Fruit fly (Drosophila melanogaster) whole organism, embryonic: ENCODE results near the gene CG31897.

Source experiments
- Awh ChIP-seq: fragments of 200-800 bp; sonication (Bioruptor generic); IDR thresholded peaks from 2 replicates; pipeline ENCODE4, ENCODE4 v1.3.6; 2022; ENCODE audit warnings: missing biosample characterization, missing genetic modification characterization
- CG10979 ChIP-seq: fragments of 200-800 bp; sonication (Bioruptor generic); optimal IDR thresholded peaks from 2 replicates; lab custom pipeline; 2018; ENCODE audit warnings: missing biosample characterization, mild to moderate bottlenecking, missing genetic modification characterization, moderate library complexity
- CG14014 ChIP-seq: fragments of 200-800 bp; sonication (Bioruptor generic); IDR thresholded peaks from 2 replicates; pipeline ENCODE4 v1.3.6; 2022; ENCODE audit warnings: missing biosample characterization, missing genetic modification characterization
- CG14860 ChIP-seq: fragments of 200-800 bp; sonication (Bioruptor generic); IDR thresholded peaks from 3 replicates; pipeline ENCODE4 v1.3.6; 2022; ENCODE audit warnings: missing biosample characterization, missing genetic modification characterization; ENCODE audit not compliant: partially characterized antibody
- CG15011 ChIP-seq: fragments of 200-800 bp; sonication (Bioruptor generic); optimal IDR thresholded peaks from 3 replicates; lab custom pipeline; 2018; ENCODE audit warnings: missing biosample characterization, mild to moderate bottlenecking, missing genetic modification characterization
- CG1603 ChIP-seq: fragments of 200-800 bp; sonication (Bioruptor generic); optimal IDR thresholded peaks from 2 replicates; lab custom pipeline; 2019; ENCODE audit warnings: missing biosample characterization, mild to moderate bottlenecking, missing genetic modification characterization, moderate library complexity
- CG1647 ChIP-seq: fragments of 200-800 bp; sonication (Bioruptor generic); optimal IDR thresholded peaks from 3 replicates; lab custom pipeline; 2016; ENCODE audit warnings: missing biosample characterization, missing genetic modification characterization
- CG17829 ChIP-seq: fragments of 200-800 bp; optimal IDR thresholded peaks from 2 replicates; lab custom pipeline; 2019; ENCODE audit warnings: missing biosample characterization, mild to moderate bottlenecking, missing genetic modification characterization, moderate library complexity
- CG2712 ChIP-seq: fragments of 200-800 bp; optimal IDR thresholded peaks from 3 replicates; lab custom pipeline; 2019; ENCODE audit warnings: missing biosample characterization, mild to moderate bottlenecking, missing genetic modification characterization, moderate library complexity
- CG33557 ChIP-seq: fragments of 200-800 bp; sonication (Bioruptor generic); optimal IDR thresholded peaks from 2 replicates; lab custom pipeline; 2019; ENCODE audit warnings: missing biosample characterization, mild to moderate bottlenecking, missing genetic modification characterization, moderate library complexity
- CG4820 ChIP-seq: fragments of 200-800 bp; sonication (Bioruptor generic); optimal IDR thresholded peaks from 3 replicates; lab custom pipeline; 2016; ENCODE audit warnings: missing biosample characterization, missing genetic modification characterization
- CG5245 ChIP-seq: fragments of 200-800 bp; sonication (Bioruptor generic); optimal IDR thresholded peaks from 3 replicates; lab custom pipeline; 2016; ENCODE audit warnings: missing biosample characterization, missing genetic modification characterization
- CG6791 ChIP-seq: fragments of 200-800 bp; sonication (Bioruptor generic); IDR thresholded peaks from 3 replicates; pipeline ENCODE4 v1.3.6; 2022; ENCODE audit warnings: missing biosample characterization, missing genetic modification characterization; ENCODE audit not compliant: partially characterized antibody
- CG7271 ChIP-seq: fragments of 200-800 bp; sonication (Bioruptor generic); optimal IDR thresholded peaks from 2 replicates; lab custom pipeline; 2018; ENCODE audit warnings: missing biosample characterization, mild to moderate bottlenecking, missing genetic modification characterization, moderate library complexity
- CG7786 ChIP-seq: fragments of 200-800 bp; sonication (Bioruptor generic); optimal IDR thresholded peaks from 2 replicates; lab custom pipeline; 2016; ENCODE audit warnings: missing biosample characterization, missing genetic modification characterization
- CG8281 ChIP-seq: fragments of 200-800 bp; sonication (Bioruptor generic); optimal IDR thresholded peaks from 2 replicates; lab custom pipeline; 2018; ENCODE audit warnings: missing biosample characterization, mild to moderate bottlenecking, missing genetic modification characterization, moderate library complexity
- CG8388 ChIP-seq: fragments of 200-800 bp; sonication (Bioruptor generic); optimal IDR thresholded peaks from 2 replicates; lab custom pipeline; 2019; ENCODE audit warnings: missing biosample characterization, mild to moderate bottlenecking, missing genetic modification characterization, moderate library complexity
- CG9609 ChIP-seq: fragments of 200-800 bp; sonication (Bioruptor generic); optimal IDR thresholded peaks from 3 replicates; lab custom pipeline; 2016; ENCODE audit warnings: missing biosample characterization, missing genetic modification characterization
- Dek ChIP-seq: fragments of 200-800 bp; sonication (Bioruptor generic); optimal IDR thresholded peaks from 3 replicates; lab custom pipeline; 2019; ENCODE audit warnings: missing biosample characterization, mild to moderate bottlenecking, missing genetic modification characterization, moderate library complexity
- Gsc ChIP-seq: fragments of 200-800 bp; sonication (Bioruptor generic); IDR thresholded peaks from 2 replicates; pipeline ENCODE4 v1.3.6; 2022; ENCODE audit warnings: missing biosample characterization, missing genetic modification characterization
- Nf-YB ChIP-seq: fragments of 200-800 bp; sonication (Bioruptor generic); optimal IDR thresholded peaks from 3 replicates; lab custom pipeline; 2019; ENCODE audit warnings: missing biosample characterization, mild to moderate bottlenecking, missing genetic modification characterization, moderate library complexity
- Nf-YC ChIP-seq: fragments of 200-800 bp; optimal IDR thresholded peaks from 3 replicates; lab custom pipeline; 2019; ENCODE audit warnings: missing biosample characterization, mild to moderate bottlenecking, missing genetic modification characterization, moderate library complexity
- Poxn ChIP-seq: fragments of 200-800 bp; sonication (Bioruptor generic); IDR thresholded peaks from 2 replicates; pipeline ENCODE4 v1.3.6; 2022; ENCODE audit warnings: missing biosample characterization, missing genetic modification characterization
- Sry-β ChIP-seq: fragments of 200-800 bp; sonication (Bioruptor generic); optimal IDR thresholded peaks from 2 replicates; lab custom pipeline; 2018; ENCODE audit warnings: missing biosample characterization, mild to moderate bottlenecking, missing genetic modification characterization, moderate library complexity
- Stat92E ChIP-seq, 3 experiments: fragments of >200 bp in 2 of 3; fragments of 200-800 bp in 1 of 3; sonication (Bioruptor generic) in 1 of 3; optimal IDR thresholded peaks; 2 replicates each; lab custom pipeline; 2017 to 2019; ENCODE audit warnings: missing biosample characterization in 3 of 3, missing genetic modification characterization in 3 of 3, mild to moderate bottlenecking in 1 of 3, moderate library complexity in 1 of 3
- ash1 ChIP-seq: fragments of 200-800 bp; sonication (Bioruptor generic); optimal IDR thresholded peaks from 2 replicates; lab custom pipeline; 2018; ENCODE audit warnings: missing biosample characterization, mild to moderate bottlenecking, missing genetic modification characterization
- bowl ChIP-seq: fragments of 200-800 bp; sonication (Bioruptor generic); IDR thresholded peaks from 2 replicates; pipeline ENCODE4 v1.3.6; 2022; ENCODE audit warnings: missing biosample characterization, missing genetic modification characterization
- cas ChIP-seq: fragments of 200-800 bp; sonication (Bioruptor generic); IDR thresholded peaks from 2 replicates; pipeline ENCODE4 v1.3.6; 2022; ENCODE audit warnings: missing biosample characterization, missing genetic modification characterization
- croc ChIP-seq: fragments of 200-800 bp; sonication (Bioruptor generic); conservative IDR thresholded peaks from 3 replicates; pipeline ENCODE4 v1.3.6; 2022; ENCODE audit warnings: missing biosample characterization, missing genetic modification characterization
- dm ChIP-seq: fragments of 200-800 bp; sonication (Bioruptor generic); optimal IDR thresholded peaks from 3 replicates; lab custom pipeline; 2016; ENCODE audit warnings: missing biosample characterization, missing genetic modification characterization
- dmrt99B ChIP-seq: fragments of 200-800 bp; sonication (Bioruptor generic); optimal IDR thresholded peaks from 2 replicates; lab custom pipeline; 2018; ENCODE audit warnings: missing biosample characterization, mild to moderate bottlenecking, missing genetic modification characterization, moderate library complexity
- fd64A ChIP-seq: fragments of 200-800 bp; sonication (Bioruptor generic); optimal IDR thresholded peaks from 3 replicates; lab custom pipeline; 2018; ENCODE audit warnings: missing biosample characterization, mild to moderate bottlenecking, missing genetic modification characterization
- ftz-f1 ChIP-seq: fragments of 200-800 bp; sonication (Bioruptor generic); optimal IDR thresholded peaks from 2 replicates; lab custom pipeline; 2016; ENCODE audit warnings: missing biosample characterization, missing genetic modification characterization
- klu ChIP-seq: fragments of 200-800 bp; sonication (Bioruptor generic); IDR thresholded peaks from 2 replicates; pipeline ENCODE4 v1.3.6; 2022; ENCODE audit warnings: missing biosample characterization, missing genetic modification characterization
- knrl ChIP-seq: fragments of 200-800 bp; sonication (Bioruptor generic); IDR thresholded peaks from 3 replicates; pipeline ENCODE4 v1.3.6; 2022; ENCODE audit warnings: missing biosample characterization, missing genetic modification characterization; ENCODE audit not compliant: partially characterized antibody
- lbe ChIP-seq: fragments of 200-800 bp; sonication (Bioruptor generic); optimal IDR thresholded peaks from 2 replicates; lab custom pipeline; 2016; ENCODE audit warnings: missing biosample characterization, mild to moderate bottlenecking, missing genetic modification characterization
- lola ChIP-seq, 3 experiments: fragments of >200 bp in 2 of 3; fragments of 200-800 bp in 1 of 3; sonication (Bioruptor generic) in 1 of 3; optimal IDR thresholded peaks; 2 replicates each; lab custom pipeline; 2017 to 2019; ENCODE audit warnings: missing biosample characterization in 3 of 3, missing genetic modification characterization in 3 of 3, mild to moderate bottlenecking in 1 of 3, moderate library complexity in 1 of 3
- nmo ChIP-seq: fragments of 200-800 bp; sonication (Bioruptor generic); optimal IDR thresholded peaks from 2 replicates; lab custom pipeline; 2018; ENCODE audit warnings: missing biosample characterization, mild to moderate bottlenecking, missing genetic modification characterization, moderate library complexity
- odd ChIP-seq: fragments of 200-800 bp; sonication (Bioruptor generic); optimal IDR thresholded peaks from 2 replicates; lab custom pipeline; 2017; ENCODE audit warnings: missing biosample characterization, mild to moderate bottlenecking, missing genetic modification characterization
- otp ChIP-seq: fragments of 200-800 bp; sonication (Bioruptor generic); IDR thresholded peaks from 3 replicates; pipeline ENCODE4, ENCODE4 v1.3.6; 2022; ENCODE audit warnings: missing biosample characterization, missing genetic modification characterization
- pum ChIP-seq: fragments of 200-800 bp; sonication (Bioruptor generic); optimal IDR thresholded peaks from 2 replicates; lab custom pipeline; 2016; ENCODE audit warnings: missing biosample characterization, missing genetic modification characterization
- pzg ChIP-seq: fragments of 200-800 bp; sonication (Bioruptor generic); optimal IDR thresholded peaks from 3 replicates; lab custom pipeline; 2018; ENCODE audit warnings: missing biosample characterization, mild to moderate bottlenecking, missing genetic modification characterization, moderate library complexity
- sens-2 ChIP-seq: fragments of 200-800 bp; sonication (Bioruptor generic); IDR thresholded peaks from 2 replicates; pipeline ENCODE4 v1.3.6; 2022; ENCODE audit warnings: missing biosample characterization, missing genetic modification characterization
- sqz ChIP-seq: fragments of 200-800 bp; sonication (Bioruptor generic); optimal IDR thresholded peaks from 3 replicates; lab custom pipeline; 2018; ENCODE audit warnings: missing biosample characterization, mild to moderate bottlenecking, missing genetic modification characterization
- sr ChIP-seq: fragments of 200-800 bp; sonication (Bioruptor generic); IDR thresholded peaks from 3 replicates; pipeline ENCODE4 v1.3.6; 2022; ENCODE audit warnings: missing biosample characterization, missing genetic modification characterization
- ssp ChIP-seq: fragments of 200-800 bp; sonication (Bioruptor generic); IDR thresholded peaks from 2 replicates; pipeline ENCODE4 v1.3.6; 2022; ENCODE audit warnings: missing biosample characterization, missing genetic modification characterization
- twi ChIP-seq: fragments of 200-800 bp; optimal IDR thresholded peaks from 2 replicates; lab custom pipeline; 2019; ENCODE audit warnings: missing biosample characterization, mild to moderate bottlenecking, missing genetic modification characterization, moderate library complexity
- vvl ChIP-seq: fragments of 200-800 bp; sonication (Bioruptor generic); IDR thresholded peaks from 2 replicates; pipeline ENCODE4 v1.3.6; 2022; ENCODE audit warnings: missing biosample characterization, missing genetic modification characterization
- wek ChIP-seq: fragments of 200-800 bp; sonication (Bioruptor generic); optimal IDR thresholded peaks from 3 replicates; lab custom pipeline; 2018; ENCODE audit warnings: missing biosample characterization, mild to moderate bottlenecking, missing genetic modification characterization, moderate library complexity
- zfh1 ChIP-seq: fragments of 200-800 bp; sonication (Bioruptor generic); IDR thresholded peaks from 3 replicates; pipeline ENCODE4 v1.3.6; 2022; ENCODE audit warnings: missing biosample characterization, missing genetic modification characterization

Gene CG31897

dm6 chr2L:8488735-8489134 is 46.5 kb downstream of the CG31897 start, which contains the start of gene CG13088 (continued):
- TF ChIP-seq pzg (peak; percentile 75), CG14014 (GFP tag; lab: Robert Waterston, UW) (peak; percentile 25; the same call in 1 of the 2 replicates), CG8388 (GFP tag; lab: Kevin White, UChicago) (no peak), Nf-YB (GFP tag; lab: Kevin White, UChicago) (no peak), CG33557 (GFP tag; lab: Kevin White, UChicago) (no peak), CG4820 (GFP tag; lab: Kevin White, UChicago) (peak; percentile 12), CG7786 (peak; percentile 44), dmrt99B (tag; lab: Kevin White, UChicago) (no peak), fd64A (GFP tag; lab: Kevin White, UChicago) (no peak), CG1647 (no peak), Stat92E (GFP tag; optimal IDR thresholded peaks at IDR 0.05; lab: Kevin White, UChicago) (peak in 1 of 3 experiments; percentile 22), cas (GFP tag; lab: Robert Waterston, UW) (no peak), sqz (no peak), klu (GFP tag; lab: Robert Waterston, UW) (no peak), sr (GFP tag; lab: Robert Waterston, UW) (no peak), knrl (peak; percentile 28; the same call in 1 of the 3 replicates), lbe (GFP tag; lab: Kevin White, UChicago) (no peak), CG9609 (GFP tag; lab: Kevin White, UChicago) (no peak), otp (GFP tag; lab: Robert Waterston, UW) (no peak), nmo (GFP tag; lab: Kevin White, UChicago) (peak; percentile 41), bowl (GFP tag; lab: Robert Waterston, UW) (no peak), CG17829 (tag; lab: Kevin White, UChicago) (peak; percentile 36), Poxn (GFP tag; lab: Robert Waterston, UW) (no peak), ssp (GFP tag; lab: Robert Waterston, UW) (no peak), wek (GFP tag; lab: Kevin White, UChicago) (no peak), CG5245 (GFP tag; lab: Kevin White, UChicago) (no peak), croc (no peak; the same call in 2 of the 3 replicates), CG8281 (tag; lab: Kevin White, UChicago) (no peak), zfh1 (GFP tag; lab: Robert Waterston, UW) (peak; percentile 41; the same call in 1 of the 3 replicates), odd (no peak), dm (GFP tag; lab: Kevin White, UChicago) (peak; percentile 67), CG14860 (GFP tag; lab: Robert Waterston, UW) (no peak), Sry-β (GFP tag; lab: Kevin White, UChicago) (no peak), ash1 (no peak), twi (tag; lab: Kevin White, UChicago) (no peak), pum (GFP tag; lab: Kevin White, UChicago) (peak; percentile 24), CG6791 (GFP tag; lab: Robert Waterston, UW) (no peak), Nf-YC (no peak), vvl (peak; percentile 75), Awh (GFP tag; lab: Robert Waterston, UW) (no peak), CG10979 (tag; lab: Kevin White, UChicago) (no peak), lola (GFP tag; optimal IDR thresholded peaks at IDR 0.05; lab: Kevin White, UChicago) (no peak), ftz-f1 (no peak), CG7271 (tag; lab: Kevin White, UChicago) (no peak), CG2712 (tag; lab: Kevin White, UChicago) (no peak), Gsc (GFP tag; lab: Robert Waterston, UW) (no peak), Dek (tag; lab: Kevin White, UChicago) (peak; percentile 6), CG1603 (tag; lab: Kevin White, UChicago) (peak; percentile 83), CG15011 (no peak), sens-2 (GFP tag; lab: Robert Waterston, UW) (no peak)
